Worm (Caenorhabditis elegans): ENCODE measurements around the gene C38H2.3.

The C38H2.3 gene

ce11 chrIII:10386476-10386875, at the start of gene C38H2.3:
C38H2.3 (minus strand) TSS chrIII:10386576.
- TF ChIP-seq W03F9.2 (tag; optimal IDR thresholded peaks at IDR 0.05), result no peak

ce11 chrIII:10432104-10432503, 45.7 kb upstream of the C38H2.3 start:
- TF ChIP-seq W03F9.2 (tag; optimal IDR thresholded peaks at IDR 0.05) (no peak), him-1 (tag; optimal IDR thresholded peaks at IDR 0.05) (peak; percentile 2)

- TF ChIP-seq W03F9.2 (tag; optimal IDR thresholded peaks at IDR 0.05) (no peak), him-1 (tag; optimal IDR thresholded peaks at IDR 0.05) (no peak), dao-5 (tag; optimal IDR thresholded peaks at IDR 0.05) (no peak)
These were observed 41.5 kb upstream of the C38H2.3 start, which contains the start of gene prp-3 for ce11 chrIII:10427882-10428281. prp-3 (minus strand) TSS chrIII:10427982.

- no peak for TF ChIP-seq W03F9.2 (tag; optimal IDR thresholded peaks at IDR 0.05)
- TF ChIP-seq him-1 (tag; optimal IDR thresholded peaks at IDR 0.05), result no peak
- TF ChIP-seq dao-5 (tag; optimal IDR thresholded peaks at IDR 0.05), result no peak
These were observed 37.5 kb upstream of the C38H2.3 start, which contains the start of gene M03C11.6 for ce11 chrIII:10423906-10424305. M03C11.6 (minus strand) TSS chrIII:10424006.

- no peak for TF ChIP-seq W03F9.2 (tag; optimal IDR thresholded peaks at IDR 0.05)
- TF ChIP-seq him-1 (tag; optimal IDR thresholded peaks at IDR 0.05), result no peak
These were observed 35.3 kb upstream of the C38H2.3 start for ce11 chrIII:10421680-10422079.

- TF ChIP-seq W03F9.2 (tag; optimal IDR thresholded peaks at IDR 0.05) (no peak), him-1 (tag; optimal IDR thresholded peaks at IDR 0.05) (no peak), dao-5 (tag; optimal IDR thresholded peaks at IDR 0.05) (no peak)
These were observed 29.4 kb upstream of the C38H2.3 start, which contains the start of gene ymel-1 for ce11 chrIII:10415822-10416221. ymel-1 (plus strand) TSS chrIII:10416139.

- TF ChIP-seq him-1 (tag; optimal IDR thresholded peaks at IDR 0.05) (peak; percentile 90), dao-5 (tag; optimal IDR thresholded peaks at IDR 0.05) (no peak), W03F9.2 (tag; optimal IDR thresholded peaks at IDR 0.05) (peak; percentile 91)
These were observed 20.9 kb upstream of the C38H2.3 start, which contains the start of gene hat-1 for ce11 chrIII:10407198-10407663. hat-1 (minus strand) TSS chrIII:10407248.

ce11 chrIII:10404918-10405317, 18.5 kb upstream of the C38H2.3 start, which contains the start of the genes M03C11.3 and chl-1:
M03C11.3 (plus strand) TSS chrIII:10405070.
chl-1 (minus strand) TSS chrIII:10405240.
- no peak for TF ChIP-seq dao-5 (tag; optimal IDR thresholded peaks at IDR 0.05)
- no peak for TF ChIP-seq W03F9.2 (tag; optimal IDR thresholded peaks at IDR 0.05)
- no peak for TF ChIP-seq him-1 (tag; optimal IDR thresholded peaks at IDR 0.05)

ce11 chrIII:10398919-10399318, 12.5 kb upstream of the C38H2.3 start:
- TF ChIP-seq him-1 (tag; optimal IDR thresholded peaks at IDR 0.05) (peak; percentile 22), dao-5 (tag; optimal IDR thresholded peaks at IDR 0.05) (no peak)

- TF ChIP-seq W03F9.2 (tag; optimal IDR thresholded peaks at IDR 0.05) (no peak), him-1 (tag; optimal IDR thresholded peaks at IDR 0.05) (no peak), dao-5 (tag; optimal IDR thresholded peaks at IDR 0.05) (no peak)
These were observed 10.6 kb upstream of the C38H2.3 start for ce11 chrIII:10396891-10397502.

- TF ChIP-seq him-1 (tag; optimal IDR thresholded peaks at IDR 0.05) (no peak), dao-5 (tag; optimal IDR thresholded peaks at IDR 0.05) (no peak), W03F9.2 (tag; optimal IDR thresholded peaks at IDR 0.05) (no peak)
These were observed 9.6 kb upstream of the C38H2.3 start, which contains the start of gene M03C11.1 for ce11 chrIII:10395990-10396389. M03C11.1 (minus strand) TSS chrIII:10396090.

- TF ChIP-seq him-1 (tag; optimal IDR thresholded peaks at IDR 0.05), result no peak
- no peak for TF ChIP-seq W03F9.2 (tag; optimal IDR thresholded peaks at IDR 0.05)
- TF ChIP-seq dao-5 (tag; optimal IDR thresholded peaks at IDR 0.05), result no peak
These were observed 5.3 kb upstream of the C38H2.3 start, which contains the start of gene M03C11.9 for ce11 chrIII:10391628-10392027. M03C11.9 (minus strand) TSS chrIII:10391728.

ce11 chrIII:10389608-10390007, 3.2 kb upstream of the C38H2.3 start:
- TF ChIP-seq dao-5 (tag; optimal IDR thresholded peaks at IDR 0.05) (no peak), W03F9.2 (tag; optimal IDR thresholded peaks at IDR 0.05) (no peak), him-1 (tag; optimal IDR thresholded peaks at IDR 0.05) (no peak)

- TF ChIP-seq dao-5 (tag; optimal IDR thresholded peaks at IDR 0.05) (no peak), him-1 (tag; optimal IDR thresholded peaks at IDR 0.05) (no peak), W03F9.2 (tag; optimal IDR thresholded peaks at IDR 0.05) (no peak)
These were observed 2.6 kb downstream of the C38H2.3 start for ce11 chrIII:10383804-10384203.

ce11 chrIII:10381473-10381872, 4.9 kb downstream of the C38H2.3 start, which contains the start of gene C38H2.2:
C38H2.2 (plus strand) TSS chrIII:10381773.
- TF ChIP-seq dao-5 (tag; optimal IDR thresholded peaks at IDR 0.05) (no peak), him-1 (tag; optimal IDR thresholded peaks at IDR 0.05) (no peak), W03F9.2 (tag; optimal IDR thresholded peaks at IDR 0.05) (no peak)

All from whole organism, L4/young adult.